Worm (Caenorhabditis elegans) whole organism, late embryonic: ENCODE measurements around the gene F10A3.4.

Experiments used
- C08G9.2 ChIP-seq: sonication (generic microtip); optimal IDR thresholded peaks from 2 replicates; lab custom pipeline; 2016; ENCODE audit warnings: mild to moderate bottlenecking, missing genetic modification characterization, moderate library complexity, missing compliant biosample characterization
- K02D7.2 ChIP-seq: sonication (generic microtip); optimal IDR thresholded peaks from 2 replicates; lab custom pipeline; 2017; ENCODE audit warnings: mild to moderate bottlenecking, missing genetic modification characterization, missing compliant biosample characterization
- ceh-18 ChIP-seq: sonication (generic microtip); optimal IDR thresholded peaks from 2 replicates; lab custom pipeline; 2016; ENCODE audit warnings: missing genetic modification characterization, missing compliant biosample characterization
- dve-1 ChIP-seq: sonication (generic microtip); optimal IDR thresholded peaks from 2 replicates; lab custom pipeline; 2017; ENCODE audit warnings: antibody characterized with exemption, mild to moderate bottlenecking, missing genetic modification characterization, missing compliant biosample characterization
- hlh-13 ChIP-seq: fragments of 200-800 bp; sonication (Bioruptor generic); optimal IDR thresholded peaks from 2 replicates; lab custom pipeline; 2018; ENCODE audit warnings: mild to moderate bottlenecking, missing genetic modification characterization, missing compliant biosample characterization
- hlh-8 ChIP-seq: sonication (generic microtip); optimal IDR thresholded peaks from 2 replicates; lab custom pipeline; 2016; ENCODE audit warnings: missing genotype, missing genetic modification characterization, missing compliant biosample characterization
- lim-6 ChIP-seq: sonication (generic microtip); optimal IDR thresholded peaks from 2 replicates; lab custom pipeline; 2016; ENCODE audit warnings: missing genetic modification characterization, missing compliant biosample characterization
- mec-3 ChIP-seq: sonication (generic microtip); optimal IDR thresholded peaks from 2 replicates; lab custom pipeline; 2016; ENCODE audit warnings: borderline replicate concordance, missing genetic modification characterization, missing compliant biosample characterization
- nhr-232 ChIP-seq: sonication (generic microtip); optimal IDR thresholded peaks from 2 replicates; lab custom pipeline; 2016; ENCODE audit warnings: missing genetic modification characterization, missing compliant biosample characterization
- odd-2 ChIP-seq: sonication (generic microtip); optimal IDR thresholded peaks from 2 replicates; lab custom pipeline; 2017; ENCODE audit warnings: antibody characterized with exemption, mild to moderate bottlenecking, missing genetic modification characterization, missing compliant biosample characterization
- pag-3 ChIP-seq: sonication (generic microtip); optimal IDR thresholded peaks from 2 replicates; lab custom pipeline; 2016; ENCODE audit warnings: missing compliant biosample characterization, missing genetic modification characterization, borderline replicate concordance
- pha-4 ChIP-seq: fragments of 150-350 bp; optimal IDR thresholded peaks from 2 replicates; lab custom pipeline; 2018; ENCODE audit warnings: missing biosample characterization, missing genetic modification reagents, missing genetic modification characterization
- rnt-1 ChIP-seq: sonication (generic microtip); optimal IDR thresholded peaks from 2 replicates; lab custom pipeline; 2016; ENCODE audit warnings: missing genetic modification characterization, missing compliant biosample characterization
- sox-2 ChIP-seq: fragments of 200-800 bp; sonication (Bioruptor generic); IDR thresholded peaks from 2 replicates; pipeline ENCODE4 v1.3.6; 2022; ENCODE audit warnings: missing genetic modification reagents, missing genetic modification characterization, missing compliant biosample characterization
- ttx-3 ChIP-seq: sonication (generic microtip); optimal IDR thresholded peaks from 2 replicates; lab custom pipeline; 2016; ENCODE audit warnings: missing genetic modification reagents, missing genetic modification characterization, missing compliant biosample characterization
- ztf-16 ChIP-seq: sonication (generic microtip); optimal IDR thresholded peaks from 2 replicates; lab custom pipeline; 2017; ENCODE audit warnings: missing genetic modification characterization, missing compliant biosample characterization

F10A3.4 gene

ce11 chrV:16194639-16195038 is 45.7 kb downstream of the F10A3.4 start, which contains the start of gene rabr-4:
rabr-4 (plus strand) TSS chrV:16194939.
- no peak for TF ChIP-seq sox-2 (GFP tag; lab: Robert Waterston, UW)
- TF ChIP-seq, all 69 proteins: peak for 0

- TF ChIP-seq ztf-16 (no peak), pha-4 (tag; lab: Kevin White, UChicago) (no peak), pag-3 (tag; lab: Kevin White, UChicago) (no peak)
Observed at ce11 chrV:16195379-16195778, 46.5 kb downstream of the F10A3.4 start, which contains the start of gene rabr-3. rabr-3 (plus strand) TSS chrV:16195679.

- no peak for TF ChIP-seq hlh-8 (tag; lab: Kevin White, UChicago)
- no peak for TF ChIP-seq rnt-1 (tag; lab: Kevin White, UChicago)
- no peak for TF ChIP-seq lim-6 (tag; lab: Kevin White, UChicago)
- no peak for TF ChIP-seq K02D7.2 (tag; lab: Kevin White, UChicago)
- TF ChIP-seq ttx-3 (tag; lab: Kevin White, UChicago), result no peak
- no peak for TF ChIP-seq dve-1 (tag; lab: Kevin White, UChicago)
- no peak for TF ChIP-seq hlh-13 (GFP tag; lab: Kevin White, UChicago)
- no peak for TF ChIP-seq ceh-18
- TF ChIP-seq odd-2, result no peak
- TF ChIP-seq mec-3, result no peak
- TF ChIP-seq C08G9.2 (tag; lab: Kevin White, UChicago), result no peak
- TF ChIP-seq nhr-232 (tag; lab: Kevin White, UChicago), result no peak
Observed at ce11 chrV:16198016-16198415, 49.1 kb downstream of the F10A3.4 start, which contains the start of gene F11A5.5. F11A5.5 (plus strand) TSS chrV:16198316.
